Fruit fly (Drosophila melanogaster) whole organism, embryonic: ENCODE results near the gene sff.
A peak's percentile ranks its signal among the peaks of the same experiment; 100 is the strongest.

Experiments used
- Adf1 ChIP-seq: fragments of 200-800 bp; sonication (Bioruptor generic); IDR thresholded peaks from 2 replicates; pipeline ENCODE4 v1.3.6; 2022; ENCODE audit warnings: missing biosample characterization, missing genetic modification characterization
- CG10274 ChIP-seq: fragments of 200-800 bp; sonication (Bioruptor generic); optimal IDR thresholded peaks from 3 replicates; lab custom pipeline; 2017; ENCODE audit warnings: missing biosample characterization, mild to moderate bottlenecking, missing genetic modification characterization
- CG12236 ChIP-seq: fragments of 200-800 bp; sonication (Bioruptor generic); optimal IDR thresholded peaks from 2 replicates; lab custom pipeline; 2016; ENCODE audit warnings: missing biosample characterization, missing genetic modification characterization
- CG1233 ChIP-seq: fragments of 200-800 bp; sonication (Bioruptor generic); optimal IDR thresholded peaks from 4 replicates; lab custom pipeline; 2018; ENCODE audit warnings: missing biosample characterization, mild to moderate bottlenecking, missing genetic modification characterization
- CG13123 ChIP-seq: fragments of 200-800 bp; sonication (Bioruptor generic); optimal IDR thresholded peaks from 2 replicates; lab custom pipeline; 2016; ENCODE audit warnings: missing biosample characterization, missing genetic modification characterization
- CG13287 ChIP-seq: fragments of 200-800 bp; sonication (Bioruptor generic); IDR thresholded peaks from 2 replicates; pipeline ENCODE4 v1.3.6; 2022; ENCODE audit warnings: missing biosample characterization, missing genetic modification characterization; ENCODE audit not compliant: partially characterized antibody
- CG14965 ChIP-seq: fragments of 200-800 bp; sonication (Bioruptor generic); optimal IDR thresholded peaks from 2 replicates; lab custom pipeline; 2016; ENCODE audit warnings: missing biosample characterization, missing genetic modification characterization, borderline replicate concordance
- CG15269 ChIP-seq: fragments of 200-800 bp; sonication (Bioruptor generic); optimal IDR thresholded peaks from 2 replicates; lab custom pipeline; 2018; ENCODE audit warnings: missing biosample characterization, mild to moderate bottlenecking, missing genetic modification characterization, moderate library complexity
- CG2116 ChIP-seq: fragments of 200-800 bp; sonication (Bioruptor generic); optimal IDR thresholded peaks from 3 replicates; lab custom pipeline; 2018; ENCODE audit warnings: missing biosample characterization, mild to moderate bottlenecking, missing genetic modification characterization
- CG2712 ChIP-seq: fragments of 200-800 bp; optimal IDR thresholded peaks from 3 replicates; lab custom pipeline; 2019; ENCODE audit warnings: missing biosample characterization, mild to moderate bottlenecking, missing genetic modification characterization, moderate library complexity
- CG30020 ChIP-seq: fragments of 200-800 bp; optimal IDR thresholded peaks from 2 replicates; lab custom pipeline; 2019; ENCODE audit warnings: missing biosample characterization, mild to moderate bottlenecking, missing genetic modification characterization, moderate library complexity
- CG31224 ChIP-seq: fragments of 200-800 bp; sonication (Bioruptor generic); IDR thresholded peaks from 2 replicates; pipeline ENCODE4 v1.3.6; 2022; ENCODE audit warnings: missing biosample characterization, missing genetic modification characterization
- CG32767 ChIP-seq: fragments of 200-800 bp; sonication (Bioruptor generic); IDR thresholded peaks from 2 replicates; pipeline ENCODE4 v1.3.6; 2022; ENCODE audit warnings: missing biosample characterization, missing genetic modification characterization
- CG7839 ChIP-seq: fragments of 200-800 bp; sonication (Bioruptor generic); optimal IDR thresholded peaks from 3 replicates; lab custom pipeline; 2018; ENCODE audit warnings: missing biosample characterization, mild to moderate bottlenecking, missing genetic modification characterization, moderate library complexity
- Dll ChIP-seq: fragments of 200-800 bp; sonication (Bioruptor generic); IDR thresholded peaks from 4 replicates; pipeline ENCODE4 v1.3.6; 2022; ENCODE audit warnings: missing biosample characterization, missing genetic modification characterization; ENCODE audit not compliant: partially characterized antibody
- Doc2 ChIP-seq: fragments of 200-800 bp; sonication (Bioruptor generic); IDR thresholded peaks from 2 replicates; pipeline ENCODE4 v1.3.6; 2022; ENCODE audit warnings: missing biosample characterization, missing genetic modification characterization
- Ets97D ChIP-seq: fragments of 200-800 bp; sonication (Bioruptor generic); optimal IDR thresholded peaks from 3 replicates; lab custom pipeline; 2016; ENCODE audit warnings: missing biosample characterization, missing genetic modification characterization
- Lim3 ChIP-seq: fragments of 200-800 bp; sonication (Bioruptor generic); IDR thresholded peaks from 2 replicates; pipeline ENCODE4 v1.3.6; 2022; ENCODE audit warnings: missing biosample characterization, missing genetic modification characterization
- MBD-R2 ChIP-seq: fragments of 200-800 bp; sonication (Bioruptor generic); IDR thresholded peaks from 2 replicates; pipeline ENCODE4 v1.3.6; 2022; ENCODE audit warnings: missing biosample characterization, missing genetic modification characterization
- Med ChIP-seq: fragments of 200-800 bp; sonication (Bioruptor generic); peaks from one replicate; lab custom pipeline; 2016; ENCODE audit warnings: missing biosample characterization, missing genetic modification characterization, mild to moderate bottlenecking, inconsistent platforms, moderate library complexity
- Mrtf ChIP-seq: fragments of 200-800 bp; sonication (Bioruptor generic); IDR thresholded peaks from 3 replicates; pipeline ENCODE4 v1.3.6; 2022; ENCODE audit warnings: missing biosample characterization, missing genetic modification characterization
- Neu2 ChIP-seq: fragments of 200-800 bp; sonication (Bioruptor generic); optimal IDR thresholded peaks from 3 replicates; lab custom pipeline; 2016; ENCODE audit warnings: missing biosample characterization, missing genetic modification characterization, borderline replicate concordance
- Nf-YA ChIP-seq: fragments of 200-800 bp; sonication (Bioruptor generic); IDR thresholded peaks from 2 replicates; pipeline ENCODE4 v1.3.6; 2022; ENCODE audit warnings: missing biosample characterization, missing genetic modification characterization
- Nf-YC ChIP-seq: fragments of 200-800 bp; optimal IDR thresholded peaks from 3 replicates; lab custom pipeline; 2019; ENCODE audit warnings: missing biosample characterization, mild to moderate bottlenecking, missing genetic modification characterization, moderate library complexity
- Rfx ChIP-seq: fragments of 200-800 bp; sonication (Bioruptor generic); IDR thresholded peaks from 2 replicates; pipeline ENCODE4 v1.3.6; 2022; ENCODE audit warnings: missing biosample characterization, missing genetic modification characterization
- TFAM ChIP-seq: fragments of 200-800 bp; sonication (Bioruptor generic); optimal IDR thresholded peaks from 2 replicates; lab custom pipeline; 2017; ENCODE audit warnings: missing biosample characterization, missing genetic modification characterization, inconsistent platforms
- Taf1 ChIP-seq: fragments of 200-800 bp; sonication (Bioruptor generic); IDR thresholded peaks from 2 replicates; pipeline ENCODE4 v1.3.6; 2022; ENCODE audit warnings: missing biosample characterization, missing genetic modification characterization
- Xbp1 ChIP-seq: fragments of 200-800 bp; sonication (Bioruptor generic); optimal IDR thresholded peaks from 3 replicates; lab custom pipeline; 2016; ENCODE audit warnings: missing biosample characterization, mild to moderate bottlenecking, missing genetic modification characterization
- ap ChIP-seq: fragments of 200-800 bp; sonication (Bioruptor generic); IDR thresholded peaks from 2 replicates; pipeline ENCODE4 v1.3.6; 2022; ENCODE audit warnings: missing biosample characterization, missing genetic modification characterization
- cwo ChIP-seq: fragments of 200-800 bp; sonication (Bioruptor generic); optimal IDR thresholded peaks from 3 replicates; lab custom pipeline; 2017; ENCODE audit warnings: missing biosample characterization, missing genetic modification characterization, mild to moderate bottlenecking, moderate library complexity, missing genetic modification reagents
- danr ChIP-seq: fragments of 200-800 bp; sonication (Bioruptor generic); IDR thresholded peaks from 2 replicates; pipeline ENCODE4 v1.3.6; 2022; ENCODE audit warnings: missing biosample characterization, missing genetic modification characterization
- gro ChIP-seq: fragments of 200-800 bp; sonication (Bioruptor generic); optimal IDR thresholded peaks from 2 replicates; lab custom pipeline; 2016; ENCODE audit warnings: missing biosample characterization, missing genetic modification characterization
- jing ChIP-seq: fragments of 200-800 bp; sonication (Bioruptor generic); optimal IDR thresholded peaks from 2 replicates; lab custom pipeline; 2018; ENCODE audit warnings: missing biosample characterization, mild to moderate bottlenecking, missing genetic modification characterization
- lbe ChIP-seq: fragments of 200-800 bp; sonication (Bioruptor generic); optimal IDR thresholded peaks from 2 replicates; lab custom pipeline; 2016; ENCODE audit warnings: missing biosample characterization, mild to moderate bottlenecking, missing genetic modification characterization
- nau ChIP-seq: fragments of 200-800 bp; sonication (Bioruptor generic); optimal IDR thresholded peaks from 3 replicates; lab custom pipeline; 2017; ENCODE audit warnings: missing biosample characterization, mild to moderate bottlenecking, missing genetic modification characterization, missing genetic modification reagents
- nmo ChIP-seq: fragments of 200-800 bp; sonication (Bioruptor generic); optimal IDR thresholded peaks from 2 replicates; lab custom pipeline; 2018; ENCODE audit warnings: missing biosample characterization, mild to moderate bottlenecking, missing genetic modification characterization, moderate library complexity
- oc ChIP-seq: fragments of 200-800 bp; sonication (Bioruptor generic); optimal IDR thresholded peaks from 2 replicates; lab custom pipeline; 2018; ENCODE audit warnings: missing biosample characterization, mild to moderate bottlenecking, missing genetic modification characterization, moderate library complexity
- pzg ChIP-seq: fragments of 200-800 bp; sonication (Bioruptor generic); optimal IDR thresholded peaks from 3 replicates; lab custom pipeline; 2018; ENCODE audit warnings: missing biosample characterization, mild to moderate bottlenecking, missing genetic modification characterization, moderate library complexity
- scrt ChIP-seq: fragments of 200-800 bp; sonication (Bioruptor generic); optimal IDR thresholded peaks from 2 replicates; lab custom pipeline; 2018; ENCODE audit warnings: missing biosample characterization, mild to moderate bottlenecking, missing genetic modification characterization, moderate library complexity
- sens-2 ChIP-seq: fragments of 200-800 bp; sonication (Bioruptor generic); IDR thresholded peaks from 2 replicates; pipeline ENCODE4 v1.3.6; 2022; ENCODE audit warnings: missing biosample characterization, missing genetic modification characterization
- slbo ChIP-seq: fragments of 200-800 bp; sonication (Bioruptor generic); IDR thresholded peaks from 2 replicates; pipeline ENCODE4 v1.3.6; 2022; ENCODE audit warnings: missing biosample characterization, missing genetic modification characterization
- trem ChIP-seq: fragments of 200-800 bp; optimal IDR thresholded peaks from 3 replicates; lab custom pipeline; 2019; ENCODE audit warnings: missing biosample characterization, mild to moderate bottlenecking, missing genetic modification characterization, moderate library complexity
- unc-4 ChIP-seq: fragments of 200-800 bp; sonication (Bioruptor generic); IDR thresholded peaks from 2 replicates; pipeline ENCODE4 v1.3.6; 2022; ENCODE audit warnings: missing biosample characterization, missing genetic modification characterization; ENCODE audit not compliant: partially characterized antibody

Gene sff

DNA sequence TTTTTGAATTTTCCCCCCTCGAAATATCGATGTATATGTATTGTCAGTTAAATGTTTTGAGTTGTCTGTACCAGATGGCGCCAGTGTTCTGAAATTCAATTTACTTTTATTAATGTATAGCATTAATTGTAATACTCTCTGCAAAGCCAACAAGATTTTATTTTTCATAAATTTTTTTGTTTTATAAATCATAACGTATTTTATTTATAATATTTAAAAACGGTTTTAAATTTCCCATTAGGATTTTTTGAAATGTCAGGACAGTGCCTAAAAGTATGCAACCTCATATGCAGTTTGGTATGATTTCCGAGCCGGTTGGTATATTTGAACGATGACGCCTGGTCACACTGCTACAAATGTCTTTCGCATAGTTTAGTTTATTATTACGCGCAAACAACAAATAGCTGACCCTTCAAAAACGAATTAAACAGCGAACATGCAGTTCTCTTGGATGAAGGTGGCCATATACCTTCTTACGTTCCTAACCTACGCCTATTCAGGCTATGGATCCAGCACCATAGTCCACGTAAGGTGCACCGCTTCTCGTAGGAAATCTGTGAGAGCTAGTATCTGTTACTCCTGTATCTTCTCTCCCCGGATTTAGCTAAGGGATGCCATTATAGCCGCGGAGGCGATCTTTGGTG lies 30.2 kb upstream of the sff start, which contains the start of the genes Pka-C3 and GXIVsPLA2 (continued):
- TF ChIP-seq Doc2 (GFP tag; lab: Robert Waterston, UW): no peak
- TF ChIP-seq CG30020 (tag; lab: Kevin White, UChicago): peak; percentile 36
- TF ChIP-seq scrt (GFP tag; lab: Kevin White, UChicago): no peak
- no peak for TF ChIP-seq jing (GFP tag; lab: Kevin White, UChicago)
- no peak for TF ChIP-seq oc (tag; lab: Kevin White, UChicago)
- no peak for TF ChIP-seq Adf1 (GFP tag; lab: Robert Waterston, UW)
- no peak for TF ChIP-seq Lim3 (GFP tag; lab: Robert Waterston, UW)
- TF ChIP-seq trem (tag; lab: Kevin White, UChicago): peak; percentile 64
- TF ChIP-seq Dll: 0 out of 4 replicates have a peak, but pooled peaks have one; percentile 18
- TF ChIP-seq Nf-YA (GFP tag; lab: Robert Waterston, UW): no peak
- TF ChIP-seq CG15269 (tag; lab: Kevin White, UChicago): no peak
- TF ChIP-seq CG2116 (GFP tag; lab: Kevin White, UChicago): peak; percentile 55
- no peak for TF ChIP-seq TFAM (GFP tag; lab: Kevin White, UChicago)
- no peak for TF ChIP-seq danr (GFP tag; lab: Robert Waterston, UW)
- peak; percentile 10 for TF ChIP-seq gro (GFP tag; lab: Kevin White, UChicago)
- TF ChIP-seq CG13123 (GFP tag; lab: Kevin White, UChicago): no peak
- peak; percentile 65; the same call in 1 of the 2 replicates for TF ChIP-seq MBD-R2
- no peak for TF ChIP-seq CG31224
- TF ChIP-seq sens-2 (GFP tag; lab: Robert Waterston, UW): no peak
- TF ChIP-seq Xbp1: no peak
- no peak for TF ChIP-seq Neu2 (GFP tag; lab: Kevin White, UChicago)
- peak; percentile 25 for TF ChIP-seq Ets97D
- TF ChIP-seq nau (GFP tag; lab: Kevin White, UChicago): no peak
- TF ChIP-seq CG10274 (GFP tag; lab: Kevin White, UChicago): no peak
- TF ChIP-seq CG14965 (GFP tag; lab: Kevin White, UChicago): no peak
- TF ChIP-seq cwo (GFP tag; lab: Kevin White, UChicago): no peak
- peak; percentile 18 for TF ChIP-seq CG7839 (tag; lab: Kevin White, UChicago)
- peak; percentile 26 for TF ChIP-seq Nf-YC
- no peak for TF ChIP-seq CG12236 (GFP tag; lab: Kevin White, UChicago)
- no peak for TF ChIP-seq Med
- TF ChIP-seq CG2712 (tag; lab: Kevin White, UChicago): peak; percentile 47
- TF ChIP-seq lbe (GFP tag; lab: Kevin White, UChicago): peak; percentile 44
- TF ChIP-seq unc-4: 0 out of 2 replicates have a peak, but pooled peaks have one; percentile 41
- peak; percentile 37; the same call in 1 of the 2 replicates for TF ChIP-seq CG13287 (GFP tag; lab: Robert Waterston, UW)
- TF ChIP-seq nmo (GFP tag; lab: Kevin White, UChicago): peak; percentile 27
- TF ChIP-seq CG1233: no peak
- TF ChIP-seq ap (GFP tag; lab: Robert Waterston, UW): no peak
- no peak for TF ChIP-seq Mrtf (GFP tag; lab: Robert Waterston, UW)
- TF ChIP-seq slbo (GFP tag; lab: Robert Waterston, UW): no peak
- TF ChIP-seq Taf1 (GFP tag; lab: Robert Waterston, UW): no peak
- TF ChIP-seq CG32767 (GFP tag; lab: Robert Waterston, UW): no peak
- no peak for TF ChIP-seq Rfx (GFP tag; lab: Robert Waterston, UW)
- peak; percentile 57 for TF ChIP-seq pzg (GFP tag; lab: Kevin White, UChicago)
